Worm (Caenorhabditis elegans): ENCODE results near the gene T24D5.4.
"Not testable (repeated sequence)": the region's sequence is repeated elsewhere in the genome, so short reads cannot be mapped to it uniquely, and the experiment has no call there.

DNA sequence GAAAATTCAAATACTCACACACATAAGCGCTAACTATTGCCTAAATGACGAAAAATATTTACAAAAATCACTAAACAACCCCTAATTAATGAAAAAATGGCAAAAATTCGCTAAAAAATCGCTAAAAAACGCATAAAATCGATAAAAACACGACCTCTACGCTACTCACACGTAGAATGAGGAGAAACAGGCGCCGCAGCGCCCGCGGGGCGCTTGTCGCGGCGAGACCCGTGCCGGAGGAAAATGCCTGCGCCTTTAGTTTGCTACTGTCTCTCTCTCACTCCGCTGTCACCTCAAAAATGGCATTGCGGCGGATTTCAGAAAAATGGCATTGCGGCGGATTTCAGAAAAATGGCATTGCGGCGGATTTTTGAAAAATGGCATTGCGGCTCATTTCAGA lies 10.6 kb downstream of the T24D5.4 start:
- TF ChIP-seq mcd-1 (GFP tag; IDR thresholded peaks at IDR 0.05); ama-1 (optimal IDR thresholded peaks at IDR 0.05); ama-1 (GFP tag; optimal IDR thresholded peaks at IDR 0.05); nhr-179 (tag; optimal IDR thresholded peaks at IDR 0.05); F55B11.4 (tag; optimal IDR thresholded peaks at IDR 0.05; ENCODE audit: borderline replicate concordance, insufficient read depth); pha-4 (tag; optimal IDR thresholded peaks at IDR 0.05); ztf-18 (tag; optimal IDR thresholded peaks at IDR 0.05); unc-130 (GFP tag; optimal IDR thresholded peaks at IDR 0.05); snpc-1.1 (tag; optimal IDR thresholded peaks at IDR 0.05; ENCODE audit: insufficient read depth): not testable (repeated sequence)
